Worm (Caenorhabditis elegans): Measurements from ENCODE around the gene T02E9.6.

ce11 chrV:11298632-11299031, 35.5 kb downstream of the T02E9.6 start, which contains the start of gene T03F7.5:
- TF ChIP-seq nhr-11 (tag; optimal IDR thresholded peaks at IDR 0.05) (no peak), daf-19 (GFP tag; conservative IDR thresholded peaks at IDR 0.05) (no peak), dpl-1 (GFP tag; optimal IDR thresholded peaks at IDR 0.05) (no peak), hmg-1.1 (GFP tag; IDR thresholded peaks at IDR 0.05) (no peak), mep-1 (tag; optimal IDR thresholded peaks at IDR 0.05) (no peak), mes-2 (tag; optimal IDR thresholded peaks at IDR 0.05; ENCODE audit: poor library complexity, severe bottlenecking) (no peak), ama-1 (optimal IDR thresholded peaks at IDR 0.05) (no peak), lin-38 (GFP tag; IDR thresholded peaks at IDR 0.05) (no peak), ceh-82 (tag; optimal IDR thresholded peaks at IDR 0.05) (no peak), skn-1 (tag; optimal IDR thresholded peaks at IDR 0.05) (no peak), egl-27 (tag; optimal IDR thresholded peaks at IDR 0.05) (no peak)

All from whole organism, L4 larva.